Worm (Caenorhabditis elegans) whole organism, L2 larva: ENCODE results near the gene M04B2.7.

ENCODE experiments used
- C34F6.9 ChIP-seq: fragments of 150-350 bp; optimal IDR thresholded peaks from 2 replicates; lab custom pipeline; 2014; ENCODE audit warnings: missing biosample characterization, missing genetic modification characterization
- F13H6.1 ChIP-seq: sonication (generic microtip); optimal IDR thresholded peaks from 2 replicates; lab custom pipeline; 2016; ENCODE audit warnings: missing genetic modification characterization, missing compliant biosample characterization
- R02D3.7 ChIP-seq: fragments of 150-350 bp; optimal IDR thresholded peaks from 2 replicates; lab custom pipeline; 2014; ENCODE audit warnings: missing biosample characterization, missing genetic modification characterization
- Y55F3AM.14 ChIP-seq: fragments of 200-800 bp; sonication (Bioruptor generic); optimal IDR thresholded peaks from 2 replicates; lab custom pipeline; 2018; ENCODE audit warnings: mild to moderate bottlenecking, missing genetic modification characterization, missing compliant biosample characterization
- alr-1 ChIP-seq: fragments of 150-350 bp; optimal IDR thresholded peaks from 2 replicates; lab custom pipeline; 2014; ENCODE audit warnings: missing biosample characterization, missing genetic modification characterization
- aly-2 ChIP-seq: fragments of 150-350 bp; optimal IDR thresholded peaks from 2 replicates; lab custom pipeline; 2014; ENCODE audit warnings: missing biosample characterization, missing genetic modification characterization
- ama-1 ChIP-seq: fragments of 150-350 bp; optimal IDR thresholded peaks from 2 replicates; lab custom pipeline; 2018; ENCODE audit warnings: inconsistent platforms
- blmp-1 ChIP-seq: sonication (generic microtip); optimal IDR thresholded peaks from 2 replicates; lab custom pipeline; 2017; ENCODE audit warnings: missing genetic modification characterization, mild to moderate bottlenecking, missing compliant biosample characterization, antibody characterized with exemption, moderate library complexity; ENCODE audit not compliant: insufficient read depth
- ceh-82 ChIP-seq: fragments of 150-350 bp; optimal IDR thresholded peaks from 2 replicates; lab custom pipeline; 2014; ENCODE audit warnings: missing biosample characterization, missing genetic modification characterization
- crh-2 ChIP-seq: sonication (generic microtip); optimal IDR thresholded peaks from 2 replicates; lab custom pipeline; 2017; ENCODE audit warnings: missing biosample characterization, missing genetic modification characterization
- dmd-4 ChIP-seq: sonication (generic microtip); optimal IDR thresholded peaks from 2 replicates; lab custom pipeline; 2017; ENCODE audit warnings: missing biosample characterization, missing genetic modification characterization
- egl-27 ChIP-seq: sonication (generic microtip); optimal IDR thresholded peaks from 3 replicates; lab custom pipeline; 2017; ENCODE audit warnings: missing biosample characterization, missing genetic modification reagents, missing genetic modification characterization
- elt-3 ChIP-seq: sonication (generic microtip); optimal IDR thresholded peaks from 2 replicates; lab custom pipeline; 2017; ENCODE audit warnings: missing biosample characterization, missing genetic modification characterization
- fos-1 ChIP-seq: fragments of 150-350 bp; optimal IDR thresholded peaks from 2 replicates; lab custom pipeline; 2014; ENCODE audit warnings: missing biosample characterization, missing genetic modification characterization
- gmeb-1 ChIP-seq: fragments of 150-350 bp; optimal IDR thresholded peaks from 2 replicates; lab custom pipeline; 2014; ENCODE audit warnings: missing biosample characterization, missing genetic modification characterization
- lin-13 ChIP-seq: fragments of 150-350 bp; optimal IDR thresholded peaks from 2 replicates; lab custom pipeline; 2014; ENCODE audit warnings: missing biosample characterization, missing genetic modification reagents, missing genetic modification characterization
- lin-39 ChIP-seq: fragments of 150-350 bp; optimal IDR thresholded peaks from 2 replicates; lab custom pipeline; 2014; ENCODE audit warnings: missing biosample characterization, missing genetic modification reagents, missing genetic modification characterization
- lsy-2 ChIP-seq, 2 experiments: fragments of 150-350 bp in 1 of 2; sonication (generic microtip) in 1 of 2; optimal IDR thresholded peaks; 2 replicates each; lab custom pipeline; 2014 to 2017; ENCODE audit warnings: missing biosample characterization in 2 of 2, missing genetic modification characterization in 2 of 2
- mab-5 ChIP-seq: fragments of 150-350 bp; optimal IDR thresholded peaks from 2 replicates; lab custom pipeline; 2014; ENCODE audit warnings: missing biosample characterization, missing genetic modification characterization
- mbf-1 ChIP-seq: sonication (generic microtip); optimal IDR thresholded peaks from 2 replicates; lab custom pipeline; 2017; ENCODE audit warnings: missing biosample characterization, missing genetic modification characterization
- nhr-10 ChIP-seq: sonication (generic microtip); optimal IDR thresholded peaks from 2 replicates; lab custom pipeline; 2017; ENCODE audit warnings: missing biosample characterization, missing genetic modification characterization
- nhr-129 ChIP-seq: fragments of 150-350 bp; optimal IDR thresholded peaks from 2 replicates; lab custom pipeline; 2014; ENCODE audit warnings: missing biosample characterization, missing genetic modification characterization
- nhr-21 ChIP-seq: fragments of 150-350 bp; optimal IDR thresholded peaks from 2 replicates; lab custom pipeline; 2014; ENCODE audit warnings: missing biosample characterization, missing genetic modification characterization
- nhr-25 ChIP-seq: fragments of 150-350 bp; sonication (generic microtip); optimal IDR thresholded peaks from 3 replicates; lab custom pipeline; 2014; ENCODE audit warnings: missing biosample characterization, missing genetic modification characterization
- nhr-77 ChIP-seq: fragments of 150-350 bp; optimal IDR thresholded peaks from 2 replicates; lab custom pipeline; 2014; ENCODE audit warnings: missing biosample characterization, missing genetic modification characterization
- sem-4 ChIP-seq: fragments of 150-350 bp; optimal IDR thresholded peaks from 2 replicates; lab custom pipeline; 2014; ENCODE audit warnings: missing biosample characterization, missing genetic modification reagents, missing genetic modification characterization
- skn-1 ChIP-seq: sonication (generic microtip); optimal IDR thresholded peaks from 2 replicates; lab custom pipeline; 2017; ENCODE audit warnings: missing biosample characterization, missing genetic modification characterization
- sma-3 ChIP-seq: sonication (generic microtip); optimal IDR thresholded peaks from 2 replicates; lab custom pipeline; 2016; ENCODE audit warnings: missing genetic modification reagents, missing genetic modification characterization, missing compliant biosample characterization
- sma-9 ChIP-seq, 2 experiments: fragments of 150-350 bp in 1 of 2; sonication (generic microtip) in 1 of 2; optimal IDR thresholded peaks; 2 replicates each; lab custom pipeline; 2014 to 2016; ENCODE audit warnings: missing genetic modification characterization in 2 of 2, mild to moderate bottlenecking in 1 of 2, missing biosample characterization in 1 of 2, missing compliant biosample characterization in 1 of 2, missing genetic modification reagents in 1 of 2, moderate library complexity in 1 of 2
- snpc-4 ChIP-seq: fragments of 150-350 bp; optimal IDR thresholded peaks from 2 replicates; lab custom pipeline; 2014; ENCODE audit warnings: missing biosample characterization, missing genetic modification characterization
- unc-39 ChIP-seq: fragments of 150-350 bp; optimal IDR thresholded peaks from 2 replicates; lab custom pipeline; 2014; ENCODE audit warnings: missing biosample characterization, missing genetic modification characterization
- unc-55 ChIP-seq: fragments of 150-350 bp; sonication (generic microtip); optimal IDR thresholded peaks from 3 replicates; lab custom pipeline; 2014; ENCODE audit warnings: missing biosample characterization, missing genetic modification reagents, missing genetic modification characterization
- zag-1 ChIP-seq: fragments of 150-350 bp; optimal IDR thresholded peaks from 2 replicates; lab custom pipeline; 2014; ENCODE audit warnings: missing biosample characterization, missing genetic modification characterization
- ztf-11 ChIP-seq: sonication (generic microtip); optimal IDR thresholded peaks from 2 replicates; lab custom pipeline; 2017; ENCODE audit warnings: missing biosample characterization, missing genetic modification characterization

M04B2.7 gene

ce11 chrIV:11520960-11521359 lies 27.6 kb downstream of the M04B2.7 start, which contains the start of the genes M04B2.4 and gfl-1:
M04B2.4 (minus strand) TSS chrIV:11521031.
gfl-1 (plus strand) TSS chrIV:11521290.
- TF ChIP-seq gmeb-1 (tag; lab: Kevin White, UChicago), result peak; percentile 59
- peak; percentile 61 for TF ChIP-seq unc-55 (GFP tag; lab: Kevin White, UChicago)
- TF ChIP-seq lin-13, result peak; percentile 26
- TF ChIP-seq sma-3 (GFP tag; lab: Kevin White, UChicago), result peak; percentile 3
- TF ChIP-seq R02D3.7 (tag; lab: Kevin White, UChicago), result peak; percentile 91
- TF ChIP-seq dmd-4, result no peak
- TF ChIP-seq crh-2 (tag; lab: Kevin White, UChicago), result peak; percentile 50
- TF ChIP-seq nhr-129 (tag; lab: Kevin White, UChicago), result peak; percentile 6
- no peak for TF ChIP-seq zag-1 (tag; lab: Kevin White, UChicago)
- TF ChIP-seq C34F6.9 (tag; lab: Kevin White, UChicago), result peak; percentile 74
- peak; percentile 0 for TF ChIP-seq sma-9 (GFP tag; optimal IDR thresholded peaks at IDR 0.05; lab: Kevin White, UChicago)
- no peak for TF ChIP-seq sma-9 (tag; optimal IDR thresholded peaks at IDR 0.05; lab: Kevin White, UChicago)
- peak in 1 of 2 experiments; percentile 67 for TF ChIP-seq lsy-2 (tag; optimal IDR thresholded peaks at IDR 0.05; lab: Kevin White, UChicago)
- no peak for TF ChIP-seq ama-1 (lab: Kevin White, UChicago)

DNA sequence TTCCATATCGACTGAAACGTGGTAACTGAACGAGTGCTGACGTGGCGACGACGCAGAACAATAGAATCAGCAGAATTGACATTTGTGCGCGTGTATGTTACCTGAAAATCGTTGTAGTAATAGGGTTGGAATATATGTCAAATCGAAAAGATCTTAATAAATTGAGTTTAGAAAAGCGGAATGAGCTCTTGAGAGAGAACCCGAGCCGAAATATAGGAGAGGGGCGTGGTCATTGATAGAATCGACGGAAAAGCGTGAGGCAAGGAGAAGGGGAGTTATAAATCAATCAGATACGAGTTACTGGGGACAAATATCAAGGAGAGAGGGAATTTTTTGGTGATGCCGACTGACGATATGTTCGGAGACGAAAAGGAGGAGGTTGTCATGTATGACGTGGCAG lies 37.9 kb downstream of the M04B2.7 start, which contains the start of gene M04B2.6:
Gene M04B2.6 (minus strand): TSS at position 101 of the 400 bp plus-strand sequence.
- TF ChIP-seq mab-5 (tag; lab: Kevin White, UChicago) (no peak), unc-39 (tag; lab: Kevin White, UChicago) (no peak), snpc-4 (tag; lab: Kevin White, UChicago) (no peak), nhr-77 (tag; lab: Kevin White, UChicago) (no peak), lin-13 (no peak), C34F6.9 (tag; lab: Kevin White, UChicago) (no peak), mbf-1 (tag; lab: Kevin White, UChicago) (no peak), nhr-10 (tag; lab: Kevin White, UChicago) (no peak), Y55F3AM.14 (GFP tag; lab: Kevin White, UChicago) (no peak), nhr-129 (tag; lab: Kevin White, UChicago) (no peak)

ce11 chrIV:11504416-11504815 lies 44.2 kb downstream of the M04B2.7 start, which contains the start of gene twk-25:
twk-25 (plus strand) TSS chrIV:11504716.
- TF ChIP-seq nhr-21 (tag; lab: Kevin White, UChicago) (no peak), gmeb-1 (tag; lab: Kevin White, UChicago) (no peak), ceh-82 (tag; lab: Kevin White, UChicago) (no peak), ztf-11 (tag; lab: Kevin White, UChicago) (no peak), sma-3 (GFP tag; lab: Kevin White, UChicago) (no peak), skn-1 (tag; lab: Kevin White, UChicago) (no peak), elt-3 (no peak), aly-2 (tag; lab: Kevin White, UChicago) (no peak), ama-1 (lab: Kevin White, UChicago) (no peak), nhr-77 (tag; lab: Kevin White, UChicago) (no peak), zag-1 (tag; lab: Kevin White, UChicago) (no peak), crh-2 (tag; lab: Kevin White, UChicago) (no peak), unc-39 (tag; lab: Kevin White, UChicago) (no peak), F13H6.1 (no peak), alr-1 (tag; lab: Kevin White, UChicago) (no peak), lin-39 (no peak), sem-4 (tag; lab: Kevin White, UChicago) (no peak), egl-27 (tag; lab: Kevin White, UChicago) (no peak), Y55F3AM.14 (GFP tag; lab: Kevin White, UChicago) (no peak), fos-1 (tag; lab: Kevin White, UChicago) (no peak)

DNA sequence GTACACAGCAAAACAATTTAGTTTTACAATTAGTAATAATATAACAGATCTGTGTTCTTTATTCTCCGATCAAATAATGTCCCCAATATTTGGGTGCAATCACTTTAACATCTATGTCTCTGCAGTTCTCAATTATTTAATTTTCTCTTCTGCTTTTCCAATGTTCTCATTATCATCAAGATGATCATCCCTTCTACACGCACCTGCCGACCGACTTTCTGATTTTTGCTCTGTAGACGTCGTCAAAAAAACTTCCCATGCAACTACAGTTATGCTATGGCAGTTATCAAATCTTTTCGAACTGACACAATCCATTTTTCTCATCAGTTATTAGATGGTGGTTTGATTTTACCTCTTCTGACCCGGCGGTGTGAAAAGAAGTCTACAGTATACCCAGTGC lies 44.9 kb downstream of the M04B2.7 start:
- TF ChIP-seq crh-2 (tag; lab: Kevin White, UChicago) (peak; percentile 27), nhr-25 (tag; lab: Kevin White, UChicago) (peak; percentile 14), aly-2 (tag; lab: Kevin White, UChicago) (no peak), blmp-1 (peak; percentile 41), nhr-21 (tag; lab: Kevin White, UChicago) (peak; percentile 38), alr-1 (tag; lab: Kevin White, UChicago) (no peak), ztf-11 (tag; lab: Kevin White, UChicago) (no peak), sma-9 (GFP tag; optimal IDR thresholded peaks at IDR 0.05; lab: Kevin White, UChicago) (peak; percentile 89), sma-9 (tag; optimal IDR thresholded peaks at IDR 0.05; lab: Kevin White, UChicago) (no peak), fos-1 (tag; lab: Kevin White, UChicago) (peak; percentile 16), skn-1 (tag; lab: Kevin White, UChicago) (no peak)
